Worm (Caenorhabditis elegans): ENCODE results near the gene unc-18.

The unc-18 gene

DNA sequence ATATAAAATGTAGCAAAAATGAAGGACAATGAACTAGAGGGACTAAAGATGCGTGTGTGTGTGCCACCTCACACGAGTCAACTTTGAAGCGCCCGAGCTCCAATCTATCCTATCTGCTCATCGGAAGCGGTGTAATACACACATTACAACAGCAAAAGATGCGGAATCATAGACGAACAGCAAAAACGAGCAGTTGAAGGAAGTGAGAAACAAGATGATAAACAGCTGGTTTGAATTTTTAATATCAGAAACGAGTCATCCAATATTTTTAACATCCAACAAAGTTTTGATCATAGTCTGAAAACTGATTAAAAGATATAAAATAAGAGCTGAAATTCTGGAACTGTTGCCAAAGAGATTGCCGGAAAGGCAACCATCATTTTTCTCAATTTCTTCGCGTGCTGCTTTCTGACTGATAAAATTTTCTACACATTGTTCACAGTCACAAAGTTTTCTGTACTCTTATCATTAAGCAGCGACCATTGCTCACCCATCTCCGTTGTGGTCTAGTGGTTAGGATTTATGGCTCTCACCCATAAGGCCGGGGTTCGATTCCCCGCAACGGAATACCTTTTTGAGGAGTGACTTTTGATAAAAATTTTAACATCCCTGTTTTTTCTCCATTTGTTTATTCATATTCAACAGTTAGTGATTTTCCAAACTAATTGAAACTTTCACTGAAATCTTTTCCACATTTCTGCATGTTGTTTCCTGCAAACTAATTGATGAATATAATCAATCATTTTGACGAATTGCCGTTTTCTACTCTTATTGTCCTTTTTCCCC lies 2.0 kb upstream of the unc-18 start, which contains the start of gene stn-2 (continued):
- TF ChIP-seq tbx-9 (tag; optimal IDR thresholded peaks at IDR 0.05; ENCODE audit: borderline replicate concordance) (no peak), Y53F4B.3 (GFP tag; IDR thresholded peaks at IDR 0.05) (no peak), ztf-18 (tag; optimal IDR thresholded peaks at IDR 0.05) (peak; percentile 57), T07F8.4 (tag; optimal IDR thresholded peaks at IDR 0.05) (no peak), D2030.7 (GFP tag; IDR thresholded peaks at IDR 0.05) (peak; percentile 60), C17E4.6 (GFP tag; IDR thresholded peaks at IDR 0.05) (no peak), sptf-2 (GFP tag; optimal IDR thresholded peaks at IDR 0.05) (no peak), lin-35 (GFP tag; optimal IDR thresholded peaks at IDR 0.05) (no peak), efl-1 (GFP tag; optimal IDR thresholded peaks at IDR 0.05) (no peak), hrde-1 (tag; optimal IDR thresholded peaks at IDR 0.05; ENCODE audit: borderline replicate concordance) (no peak), madf-3 (GFP tag; IDR thresholded peaks at IDR 0.05) (0 out of 2 replicates have a peak, but pooled peaks have one; percentile 42), hsf-1 (GFP tag; IDR thresholded peaks at IDR 0.05) (no peak), pbrm-1 (GFP tag; IDR thresholded peaks at IDR 0.05) (peak; percentile 69), F23B12.7 (tag; optimal IDR thresholded peaks at IDR 0.05; ENCODE audit: insufficient read depth) (peak; percentile 54), tbp1 (GFP tag; optimal IDR thresholded peaks at IDR 0.05) (peak; percentile 87), nhr-90 (tag; optimal IDR thresholded peaks at IDR 0.05) (peak; percentile 56), ztf-25 (GFP tag; IDR thresholded peaks at IDR 0.05) (no peak), F55B11.4 (tag; optimal IDR thresholded peaks at IDR 0.05; ENCODE audit: borderline replicate concordance, insufficient read depth) (no peak), xnd-1 (tag; optimal IDR thresholded peaks at IDR 0.05) (no peak), chd-7 (tag; optimal IDR thresholded peaks at IDR 0.05) (no peak), lag-1 (GFP tag; IDR thresholded peaks at IDR 0.05) (no peak), snpc-3.4 (tag; optimal IDR thresholded peaks at IDR 0.05) (peak; percentile 56), madf-10 (tag; optimal IDR thresholded peaks at IDR 0.05) (peak; percentile 65), aptf-2 (GFP tag; conservative IDR thresholded peaks at IDR 0.05) (no peak), nhr-27 (tag; optimal IDR thresholded peaks at IDR 0.05) (no peak), hmg-20 (GFP tag; IDR thresholded peaks at IDR 0.05) (no peak), zfh-2 (GFP tag; conservative IDR thresholded peaks at IDR 0.05) (no peak), attf-3 (GFP tag; conservative IDR thresholded peaks at IDR 0.05) (no peak), dpl-1 (GFP tag; optimal IDR thresholded peaks at IDR 0.05) (peak; percentile 3), C06A6.2 (GFP tag; conservative IDR thresholded peaks at IDR 0.05) (no peak)

DNA sequence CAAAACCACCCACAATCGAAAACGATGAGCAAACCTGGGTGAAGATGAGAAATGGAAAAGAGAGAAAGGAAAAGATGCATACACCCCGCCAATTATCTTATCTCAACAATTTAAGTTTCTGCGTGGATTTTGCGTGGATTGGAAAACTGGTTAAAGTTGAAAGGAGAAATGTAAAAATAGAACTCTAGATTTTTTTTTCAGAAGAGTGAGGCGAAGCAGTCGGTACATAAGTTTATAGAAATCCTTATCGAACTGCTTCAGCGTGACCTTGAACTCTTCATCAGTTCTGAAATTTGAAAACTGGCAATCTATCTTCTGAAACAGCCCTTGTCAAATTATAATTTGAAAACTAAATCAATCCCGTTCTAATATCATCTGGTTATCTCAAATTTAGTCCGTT lies 6.4 kb downstream of the unc-18 start, which contains the start of gene clik-2:
Gene clik-2, minus strand, starts transcription at position 101 of the 400 bp plus-strand sequence.
- TF ChIP-seq zim-3 (tag; optimal IDR thresholded peaks at IDR 0.05): no peak
- TF ChIP-seq rcor-1 (GFP tag; IDR thresholded peaks at IDR 0.05): no peak
- no peak for TF ChIP-seq let-607 (tag; optimal IDR thresholded peaks at IDR 0.05)

DNA sequence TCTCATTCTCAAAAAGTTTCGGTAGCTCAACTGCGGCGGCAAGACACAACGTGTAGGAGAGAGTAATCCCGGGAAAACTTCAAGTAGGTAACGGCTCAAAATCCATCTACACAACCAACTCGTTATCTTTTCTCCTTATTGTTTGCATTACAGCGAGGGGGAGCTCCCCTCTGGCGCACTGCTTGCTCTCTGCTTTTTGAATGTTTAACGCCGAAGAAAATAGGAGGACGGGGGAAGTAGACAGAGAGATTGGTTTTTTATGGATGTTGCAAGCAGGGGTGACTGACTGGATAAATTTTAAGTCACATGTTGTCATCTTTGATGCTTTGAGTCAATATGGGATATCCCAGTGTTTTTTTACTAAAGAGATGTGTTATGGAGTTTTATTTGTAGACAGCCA lies 6.9 kb downstream of the unc-18 start:
- TF ChIP-seq madf-10 (tag; optimal IDR thresholded peaks at IDR 0.05): no peak
- no peak for TF ChIP-seq him-1 (tag; optimal IDR thresholded peaks at IDR 0.05)
- no peak for TF ChIP-seq madf-6 (GFP tag; IDR thresholded peaks at IDR 0.05)
- TF ChIP-seq gei-17 (GFP tag; optimal IDR thresholded peaks at IDR 0.05): no peak
- TF ChIP-seq aptf-2 (GFP tag; conservative IDR thresholded peaks at IDR 0.05): no peak
- TF ChIP-seq sptf-2 (GFP tag; optimal IDR thresholded peaks at IDR 0.05): no peak
- no peak for TF ChIP-seq hsf-1 (GFP tag; IDR thresholded peaks at IDR 0.05)
